Worm (Caenorhabditis elegans): ENCODE results near the gene C28H8.3.

DNA sequence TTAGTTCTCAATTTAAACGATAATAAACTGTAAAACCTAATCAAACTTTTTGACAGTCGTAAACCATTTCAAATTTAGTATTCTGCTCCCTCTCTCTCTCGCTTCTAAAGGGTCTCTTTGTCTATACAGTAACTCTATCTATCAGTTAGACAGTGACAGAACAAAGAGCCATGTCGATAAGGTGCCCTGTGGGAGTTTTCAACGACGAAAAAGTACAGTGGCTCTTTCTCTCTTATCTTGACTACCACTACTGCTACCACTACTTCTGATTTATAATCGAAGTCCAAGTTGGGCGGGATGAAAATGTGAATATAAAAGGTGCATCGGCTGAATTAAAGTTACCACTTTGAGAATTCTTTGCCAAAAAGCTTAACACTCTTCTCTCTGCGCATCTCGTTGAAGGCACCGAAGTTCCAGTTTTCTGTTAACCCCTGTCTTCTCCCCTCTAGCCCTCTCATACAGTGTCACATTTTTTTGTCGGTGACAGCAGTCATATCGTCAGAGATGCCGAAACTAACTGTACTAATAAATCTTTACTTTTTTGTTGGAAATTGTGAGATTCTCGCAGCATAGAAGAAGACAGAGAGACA, 42.4 kb downstream of the C28H8.3 start:
- TF ChIP-seq ets-5 (GFP tag; IDR thresholded peaks at IDR 0.05) (no peak), lin-13 (GFP tag; optimal IDR thresholded peaks at IDR 0.05) (no peak), ceh-82 (tag; optimal IDR thresholded peaks at IDR 0.05) (no peak), aly-2 (tag; optimal IDR thresholded peaks at IDR 0.05) (no peak), snpc-4 (tag; optimal IDR thresholded peaks at IDR 0.05) (no peak), vab-15 (tag; optimal IDR thresholded peaks at IDR 0.05) (no peak), nhr-76 (tag; optimal IDR thresholded peaks at IDR 0.05) (no peak), sox-4 (tag; optimal IDR thresholded peaks at IDR 0.05) (no peak), ztf-11 (tag; optimal IDR thresholded peaks at IDR 0.05) (no peak), nhr-11 (tag; optimal IDR thresholded peaks at IDR 0.05) (no peak), aha-1 (tag; optimal IDR thresholded peaks at IDR 0.05) (no peak)
